Worm (Caenorhabditis elegans) whole organism, early embryonic: ENCODE measurements around the gene B0252.8.

ENCODE experiments used
- B0310.2 ChIP-seq: sonication (generic microtip); optimal IDR thresholded peaks from 2 replicates; lab custom pipeline; 2016; ENCODE audit warnings: mild to moderate bottlenecking, missing genetic modification characterization, missing compliant biosample characterization
- aly-1 ChIP-seq: sonication (generic microtip); optimal IDR thresholded peaks from 2 replicates; lab custom pipeline; 2016; ENCODE audit warnings: missing genetic modification characterization, missing compliant biosample characterization
- ama-1 ChIP-seq: fragments of 150-350 bp; optimal IDR thresholded peaks from 2 replicates; lab custom pipeline; 2014
- ceh-36 ChIP-seq: sonication (generic microtip); optimal IDR thresholded peaks from 2 replicates; lab custom pipeline; 2016; ENCODE audit warnings: missing genetic modification characterization, inconsistent platforms, missing compliant biosample characterization
- flt-1 ChIP-seq: fragments of 200-800 bp; sonication (Bioruptor generic); IDR thresholded peaks from 2 replicates; pipeline ENCODE4 v1.3.6; 2022; ENCODE audit warnings: missing genetic modification characterization, missing compliant biosample characterization
- hnd-1 ChIP-seq: sonication (generic microtip); optimal IDR thresholded peaks from 2 replicates; lab custom pipeline; 2016; ENCODE audit warnings: missing genetic modification characterization, missing compliant biosample characterization
- pes-1 ChIP-seq: fragments of 200-800 bp; sonication (Bioruptor generic); IDR thresholded peaks from 2 replicates; pipeline ENCODE4 v1.3.6; 2022; ENCODE audit warnings: missing genetic modification reagents, missing genetic modification characterization, missing compliant biosample characterization
- tbx-11 ChIP-seq: fragments of 200-800 bp; sonication (Bioruptor generic); IDR thresholded peaks from 2 replicates; pipeline ENCODE4 v1.3.6; 2022; ENCODE audit warnings: missing genetic modification characterization, missing compliant biosample characterization
- tbx-37 ChIP-seq: fragments of 200-800 bp; sonication (Bioruptor generic); conservative IDR thresholded peaks from 2 replicates; pipeline ENCODE4 v1.3.6; 2022; ENCODE audit warnings: missing genetic modification reagents, missing genetic modification characterization, missing compliant biosample characterization
- tra-4 ChIP-seq: sonication (generic microtip); optimal IDR thresholded peaks from 2 replicates; lab custom pipeline; 2017; ENCODE audit warnings: missing genetic modification characterization, missing compliant biosample characterization

DNA sequence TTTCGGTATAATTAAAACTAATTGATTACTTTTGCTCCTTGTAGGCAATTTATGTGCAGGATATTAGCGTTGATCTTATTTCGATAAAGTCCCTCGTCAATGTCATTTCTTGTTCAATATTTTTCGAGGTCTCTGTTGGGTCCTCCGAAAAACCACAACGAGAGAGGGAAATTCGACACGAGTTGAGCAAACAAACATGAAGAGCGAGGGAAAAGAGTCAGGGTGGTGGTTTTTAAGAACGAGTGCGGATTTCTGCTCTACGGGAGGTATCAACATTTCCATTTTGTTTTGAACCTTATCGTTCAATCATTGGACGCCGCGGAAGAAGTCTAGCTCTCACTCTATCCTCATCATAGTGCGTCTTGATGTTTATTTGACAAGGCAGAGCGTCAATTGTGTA, 18.8 kb downstream of the B0252.8 start:
- TF ChIP-seq ama-1 (lab: Kevin White, UChicago) (no peak), aly-1 (tag; lab: Kevin White, UChicago) (no peak), tbx-37 (GFP tag; lab: Robert Waterston, UW) (no peak), hnd-1 (tag; lab: Kevin White, UChicago) (no peak), ceh-36 (tag; lab: Kevin White, UChicago) (no peak), tra-4 (tag; lab: Kevin White, UChicago) (no peak), B0310.2 (tag; lab: Kevin White, UChicago) (no peak), flt-1 (GFP tag; lab: Robert Waterston, UW) (no peak), pes-1 (no peak), tbx-11 (no peak)
